Fruit fly (Drosophila melanogaster): Measurements from ENCODE around the gene Sf3b2.

Gene Sf3b2

DNA sequence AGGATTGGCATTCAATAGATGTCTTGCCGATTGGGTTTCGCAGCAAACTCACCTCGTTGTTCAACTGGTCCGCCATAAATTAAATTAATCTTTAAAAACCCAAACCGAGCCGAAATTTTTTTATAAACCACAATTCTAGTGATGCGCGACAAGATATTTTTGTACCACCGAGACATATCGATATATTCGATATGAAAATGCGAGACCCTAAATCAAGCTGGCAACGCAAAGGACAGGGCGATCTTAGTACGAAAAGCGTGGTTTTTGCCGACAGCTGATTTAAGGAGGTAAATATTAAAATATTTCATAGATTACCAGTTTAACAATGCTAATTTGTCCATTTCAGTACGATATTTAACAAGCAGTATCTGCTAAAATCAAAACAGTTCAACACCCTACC, at the start of gene Sf3b2, which contains the start of gene CG17219:
Gene Sf3b2, minus strand, starts transcription at position 157 of the 400 bp plus-strand sequence.
Gene CG17219, plus strand, starts transcription at position 242 of the 400 bp plus-strand sequence.
- no peak for TF ChIP-seq h (optimal IDR thresholded peaks at IDR 0.05)
- no peak for TF ChIP-seq Myc (optimal IDR thresholded peaks at IDR 0.05)
- TF ChIP-seq psq (optimal IDR thresholded peaks at IDR 0.05): no peak
- no peak for TF ChIP-seq insv (optimal IDR thresholded peaks at IDR 0.05)
- no peak for TF ChIP-seq Sin3A (optimal IDR thresholded peaks at IDR 0.05)
- TF ChIP-seq ttk (optimal IDR thresholded peaks at IDR 0.05): no peak

DNA sequence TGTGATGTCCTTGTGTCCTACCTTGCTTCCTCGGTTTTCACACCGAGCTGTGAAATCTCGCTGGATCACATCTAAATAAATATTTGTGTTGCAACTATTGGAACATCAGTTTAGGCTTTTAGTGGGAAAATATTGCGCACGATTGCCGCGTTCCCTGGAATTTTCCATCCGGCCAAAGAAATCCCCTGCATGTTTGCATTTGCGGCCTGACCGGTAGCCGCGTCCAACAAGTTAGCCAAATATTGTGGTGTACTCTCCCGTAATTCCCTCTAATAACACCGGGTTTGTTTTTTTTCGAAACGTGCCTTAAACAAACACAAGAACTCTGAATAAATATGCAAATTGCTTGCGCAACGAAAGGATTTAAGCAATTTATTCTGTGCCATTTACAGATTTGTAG, 49.8 kb upstream of the Sf3b2 start:
- TF ChIP-seq ttk (optimal IDR thresholded peaks at IDR 0.05): no peak
- TF ChIP-seq insv (optimal IDR thresholded peaks at IDR 0.05): no peak
- no peak for TF ChIP-seq psq (optimal IDR thresholded peaks at IDR 0.05)
- TF ChIP-seq Sin3A (optimal IDR thresholded peaks at IDR 0.05): no peak
- TF ChIP-seq Myc (optimal IDR thresholded peaks at IDR 0.05): no peak
- no peak for TF ChIP-seq h (optimal IDR thresholded peaks at IDR 0.05)

DNA sequence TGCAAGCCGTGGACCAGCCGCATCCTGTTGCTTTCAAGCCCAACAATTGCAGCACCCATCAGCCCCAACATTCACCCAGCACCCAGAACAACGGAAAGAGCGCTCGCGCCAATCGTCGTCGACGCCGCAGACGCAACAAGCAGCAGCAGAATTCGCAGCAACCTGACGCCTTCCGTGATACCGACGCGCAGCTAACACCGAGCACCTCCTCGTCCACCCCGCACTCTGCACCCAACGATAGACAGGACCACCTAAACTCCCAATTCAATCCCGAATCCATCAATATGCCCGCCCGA, 30.6 kb upstream of the Sf3b2 start:
- TF ChIP-seq Myc (optimal IDR thresholded peaks at IDR 0.05) (no peak), ttk (optimal IDR thresholded peaks at IDR 0.05) (no peak), h (optimal IDR thresholded peaks at IDR 0.05) (no peak), psq (optimal IDR thresholded peaks at IDR 0.05) (no peak), insv (optimal IDR thresholded peaks at IDR 0.05) (no peak), Sin3A (optimal IDR thresholded peaks at IDR 0.05) (no peak)

DNA sequence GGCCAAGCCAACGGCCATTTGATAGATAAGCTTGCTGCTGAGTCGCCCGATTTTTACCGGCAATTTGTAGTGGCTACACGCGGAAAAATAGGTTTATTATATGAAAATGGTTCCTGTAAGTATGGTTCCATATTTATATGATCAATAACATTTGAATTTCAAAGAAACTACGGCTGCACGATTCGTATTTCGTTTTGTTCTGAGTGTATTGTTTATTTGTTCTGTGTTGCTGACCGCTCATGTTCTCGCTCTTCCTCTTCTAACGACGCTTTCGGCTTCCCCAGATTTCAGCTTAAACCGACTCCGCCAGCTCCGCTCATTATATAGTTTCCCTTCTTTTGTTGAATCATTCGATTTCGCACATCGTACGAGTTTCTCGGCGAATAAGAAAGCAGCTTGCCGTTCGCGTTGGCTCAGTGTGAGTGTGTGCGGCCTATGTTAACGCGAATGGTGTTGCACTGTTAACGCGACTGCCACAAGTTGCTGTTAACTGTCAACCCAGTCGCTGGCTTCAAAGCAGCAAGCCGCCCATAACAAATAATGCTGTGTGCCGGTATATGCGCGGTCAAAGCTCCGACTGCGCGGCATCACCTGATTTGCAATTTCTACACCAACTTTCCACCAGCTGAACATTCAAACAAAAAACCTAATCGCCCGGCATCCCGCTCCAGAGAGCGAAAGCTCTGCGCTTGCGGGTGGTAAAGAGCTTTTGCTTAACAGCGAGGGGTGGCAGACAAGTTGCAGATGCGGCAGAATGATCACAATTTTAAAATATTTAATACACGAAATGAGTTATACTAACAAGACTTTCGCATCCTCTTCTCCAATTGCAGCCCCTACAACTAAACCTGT, 30.0 kb upstream of the Sf3b2 start:
- TF ChIP-seq Sin3A (optimal IDR thresholded peaks at IDR 0.05): no peak
- TF ChIP-seq insv (optimal IDR thresholded peaks at IDR 0.05): no peak
- TF ChIP-seq h (optimal IDR thresholded peaks at IDR 0.05): no peak
- no peak for TF ChIP-seq Myc (optimal IDR thresholded peaks at IDR 0.05)
- no peak for TF ChIP-seq psq (optimal IDR thresholded peaks at IDR 0.05)
- TF ChIP-seq ttk (optimal IDR thresholded peaks at IDR 0.05): no peak

DNA sequence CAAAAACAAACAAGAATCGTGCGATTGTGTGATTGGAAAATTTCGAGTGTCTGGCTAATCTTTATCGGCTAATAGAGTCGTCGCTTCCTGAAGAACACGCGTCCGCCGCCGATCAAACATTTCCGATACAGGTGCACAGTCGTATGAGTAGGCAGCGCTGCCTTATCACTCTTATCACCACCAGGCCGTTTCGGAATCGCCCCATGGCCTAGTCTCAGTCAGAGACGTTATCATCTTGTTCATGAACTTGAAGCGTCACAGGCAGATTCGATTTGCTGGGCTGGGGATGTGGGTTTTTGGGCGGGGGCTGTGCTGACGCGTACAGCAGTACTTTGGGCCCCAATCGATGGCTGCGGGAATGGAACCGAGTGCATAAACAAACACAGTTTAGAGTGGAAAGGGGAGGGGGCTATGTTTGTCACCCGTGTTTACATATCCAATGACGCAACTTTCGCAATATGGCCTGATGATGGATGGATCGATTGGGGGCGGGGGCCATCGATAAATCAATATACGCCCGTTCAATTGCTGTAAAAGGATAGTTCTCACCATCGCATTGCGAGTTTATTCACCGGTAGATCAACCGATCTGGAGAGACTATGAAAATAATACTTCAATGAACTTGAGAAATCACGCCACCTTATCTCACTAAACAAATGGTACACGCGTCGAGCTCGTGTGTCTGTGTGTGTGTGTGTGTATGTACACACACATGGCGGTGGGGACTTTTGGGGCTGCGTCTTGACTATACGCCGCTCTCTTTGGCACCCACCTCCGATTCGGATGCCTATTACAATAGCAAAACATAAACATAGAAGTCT, 29.2 kb upstream of the Sf3b2 start:
- no peak for TF ChIP-seq psq (optimal IDR thresholded peaks at IDR 0.05)
- TF ChIP-seq h (optimal IDR thresholded peaks at IDR 0.05): no peak
- no peak for TF ChIP-seq insv (optimal IDR thresholded peaks at IDR 0.05)
- TF ChIP-seq Sin3A (optimal IDR thresholded peaks at IDR 0.05): no peak
- TF ChIP-seq ttk (optimal IDR thresholded peaks at IDR 0.05): no peak
- TF ChIP-seq Myc (optimal IDR thresholded peaks at IDR 0.05): no peak

dm6 chr2L:3056448-3056790, 27.5 kb upstream of the Sf3b2 start, which contains the start of gene FASN1:
TSS of gene FASN1 (plus strand) at chr2L:3056598.
- no peak for TF ChIP-seq h (optimal IDR thresholded peaks at IDR 0.05)
- TF ChIP-seq Myc (optimal IDR thresholded peaks at IDR 0.05): no peak
- no peak for TF ChIP-seq insv (optimal IDR thresholded peaks at IDR 0.05)
- no peak for TF ChIP-seq Sin3A (optimal IDR thresholded peaks at IDR 0.05)
- TF ChIP-seq ttk (optimal IDR thresholded peaks at IDR 0.05): no peak
- TF ChIP-seq psq (optimal IDR thresholded peaks at IDR 0.05): no peak

dm6 chr2L:3055710-3056447, 26.9 kb upstream of the Sf3b2 start:
- TF ChIP-seq Myc (optimal IDR thresholded peaks at IDR 0.05) (no peak), ttk (optimal IDR thresholded peaks at IDR 0.05) (no peak), psq (optimal IDR thresholded peaks at IDR 0.05) (no peak), Sin3A (optimal IDR thresholded peaks at IDR 0.05) (no peak), h (optimal IDR thresholded peaks at IDR 0.05) (no peak), insv (optimal IDR thresholded peaks at IDR 0.05) (no peak)

DNA sequence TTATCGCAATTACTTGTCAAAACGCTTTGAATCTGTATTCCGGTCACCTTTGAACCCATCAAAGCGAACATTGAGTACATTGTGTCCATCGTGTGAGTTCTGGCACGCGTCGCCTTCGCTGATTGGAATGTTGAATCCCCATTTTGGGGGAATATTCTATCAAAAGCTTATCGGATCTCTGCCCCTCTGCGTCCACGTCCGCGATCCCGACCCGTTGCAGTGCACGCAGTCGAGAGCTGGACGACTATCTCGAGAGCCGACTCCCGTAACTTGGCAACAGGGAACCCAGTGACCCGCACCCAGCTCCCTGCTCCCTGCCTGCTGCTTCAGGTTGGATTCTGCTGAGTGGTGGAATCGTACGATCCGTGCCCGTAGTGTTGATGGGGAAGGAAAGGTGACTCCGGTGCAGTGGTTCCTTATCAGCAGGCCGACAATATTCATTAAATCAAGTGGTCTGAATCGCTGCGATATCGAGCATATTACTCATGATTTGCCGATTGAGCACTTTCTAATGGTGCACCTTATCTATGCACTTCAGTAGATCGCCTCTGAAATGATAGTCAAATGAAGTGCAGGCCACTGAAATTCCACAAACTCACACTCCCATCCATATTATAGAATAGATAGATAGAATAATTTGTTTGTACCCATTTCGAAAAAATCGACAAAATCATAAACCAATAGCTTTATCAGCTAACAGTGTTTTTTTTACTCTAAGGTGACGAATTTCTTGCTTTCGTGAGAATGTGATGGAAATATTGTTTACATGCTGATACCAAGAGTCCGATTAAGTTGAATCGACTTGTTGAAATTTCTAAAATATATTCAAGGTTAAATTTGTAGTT, 15.9 kb upstream of the Sf3b2 start:
- TF ChIP-seq Myc (optimal IDR thresholded peaks at IDR 0.05): no peak

- TF ChIP-seq Myc (optimal IDR thresholded peaks at IDR 0.05): no peak
- no peak for TF ChIP-seq psq (optimal IDR thresholded peaks at IDR 0.05)
- TF ChIP-seq Sin3A (optimal IDR thresholded peaks at IDR 0.05): no peak
- TF ChIP-seq h (optimal IDR thresholded peaks at IDR 0.05): no peak
- no peak for TF ChIP-seq insv (optimal IDR thresholded peaks at IDR 0.05)
- TF ChIP-seq ttk (optimal IDR thresholded peaks at IDR 0.05): no peak
Observed at dm6 chr2L:3043647-3044046, 14.7 kb upstream of the Sf3b2 start, which contains the start of gene FASN2. TSS of gene FASN2 (plus strand) at chr2L:3043947.

dm6 chr2L:3041918-3042615, 13.1 kb upstream of the Sf3b2 start, which contains the start of gene CG17261:
TSS of gene CG17261 (plus strand) at chr2L:3042551.
- TF ChIP-seq psq (optimal IDR thresholded peaks at IDR 0.05): no peak
- TF ChIP-seq insv (optimal IDR thresholded peaks at IDR 0.05): no peak
- TF ChIP-seq h (optimal IDR thresholded peaks at IDR 0.05): no peak
- no peak for TF ChIP-seq Sin3A (optimal IDR thresholded peaks at IDR 0.05)
- no peak for TF ChIP-seq ttk (optimal IDR thresholded peaks at IDR 0.05)
- TF ChIP-seq Myc (optimal IDR thresholded peaks at IDR 0.05): no peak

All from Kc167 (cell line).